Worm (Caenorhabditis elegans) whole organism, early embryonic: ENCODE results near the gene C05G5.2.

Experiments
- B0310.2 ChIP-seq: sonication (generic microtip); optimal IDR thresholded peaks from 2 replicates; lab custom pipeline; 2016; ENCODE audit warnings: mild to moderate bottlenecking, missing genetic modification characterization, missing compliant biosample characterization
- F13C5.2 ChIP-seq: sonication (generic microtip); optimal IDR thresholded peaks from 2 replicates; lab custom pipeline; 2017; ENCODE audit warnings: mild to moderate bottlenecking, missing genetic modification characterization, inconsistent platforms, missing compliant biosample characterization
- aly-1 ChIP-seq: sonication (generic microtip); optimal IDR thresholded peaks from 2 replicates; lab custom pipeline; 2016; ENCODE audit warnings: missing genetic modification characterization, missing compliant biosample characterization
- ama-1 ChIP-seq: fragments of 150-350 bp; optimal IDR thresholded peaks from 2 replicates; lab custom pipeline; 2014
- ceh-13 ChIP-seq: fragments of 200-800 bp; sonication (Bioruptor generic); optimal IDR thresholded peaks from 2 replicates; lab custom pipeline; 2018; ENCODE audit warnings: mild to moderate bottlenecking, missing genetic modification characterization, missing compliant biosample characterization
- ceh-36 ChIP-seq: sonication (generic microtip); optimal IDR thresholded peaks from 2 replicates; lab custom pipeline; 2016; ENCODE audit warnings: missing genetic modification characterization, inconsistent platforms, missing compliant biosample characterization
- ets-7 ChIP-seq: sonication (generic microtip); optimal IDR thresholded peaks from 2 replicates; lab custom pipeline; 2016; ENCODE audit warnings: missing genotype, missing genetic modification characterization, missing compliant biosample characterization
- flt-1 ChIP-seq: fragments of 200-800 bp; sonication (Bioruptor generic); IDR thresholded peaks from 2 replicates; pipeline ENCODE4 v1.3.6; 2022; ENCODE audit warnings: missing genetic modification characterization, missing compliant biosample characterization
- hmbx-1 ChIP-seq: sonication (generic microtip); optimal IDR thresholded peaks from 2 replicates; lab custom pipeline; 2016; ENCODE audit warnings: mild to moderate bottlenecking, missing genetic modification characterization, missing compliant biosample characterization
- hmg-4 ChIP-seq: fragments of 200-800 bp; sonication (Bioruptor generic); optimal IDR thresholded peaks from 2 replicates; lab custom pipeline; 2018; ENCODE audit warnings: mild to moderate bottlenecking, missing genetic modification characterization, missing compliant biosample characterization
- hnd-1 ChIP-seq: sonication (generic microtip); optimal IDR thresholded peaks from 2 replicates; lab custom pipeline; 2016; ENCODE audit warnings: missing genetic modification characterization, missing compliant biosample characterization
- pes-1 ChIP-seq: fragments of 200-800 bp; sonication (Bioruptor generic); IDR thresholded peaks from 2 replicates; pipeline ENCODE4 v1.3.6; 2022; ENCODE audit warnings: missing genetic modification reagents, missing genetic modification characterization, missing compliant biosample characterization
- scrt-1 ChIP-seq: fragments of 200-800 bp; sonication (Bioruptor generic); IDR thresholded peaks from 2 replicates; pipeline ENCODE4 v1.3.6; 2022; ENCODE audit warnings: missing genetic modification characterization, missing compliant biosample characterization
- sea-1 ChIP-seq: fragments of 200-800 bp; sonication (Bioruptor generic); conservative IDR thresholded peaks from 2 replicates; pipeline ENCODE4 v1.3.6; 2022; ENCODE audit warnings: missing genetic modification characterization, missing compliant biosample characterization
- tbx-11 ChIP-seq: fragments of 200-800 bp; sonication (Bioruptor generic); IDR thresholded peaks from 2 replicates; pipeline ENCODE4 v1.3.6; 2022; ENCODE audit warnings: missing genetic modification characterization, missing compliant biosample characterization
- tbx-37 ChIP-seq: fragments of 200-800 bp; sonication (Bioruptor generic); conservative IDR thresholded peaks from 2 replicates; pipeline ENCODE4 v1.3.6; 2022; ENCODE audit warnings: missing genetic modification reagents, missing genetic modification characterization, missing compliant biosample characterization
- tra-4 ChIP-seq: sonication (generic microtip); optimal IDR thresholded peaks from 2 replicates; lab custom pipeline; 2017; ENCODE audit warnings: missing genetic modification characterization, missing compliant biosample characterization

The C05G5.2 gene

DNA sequence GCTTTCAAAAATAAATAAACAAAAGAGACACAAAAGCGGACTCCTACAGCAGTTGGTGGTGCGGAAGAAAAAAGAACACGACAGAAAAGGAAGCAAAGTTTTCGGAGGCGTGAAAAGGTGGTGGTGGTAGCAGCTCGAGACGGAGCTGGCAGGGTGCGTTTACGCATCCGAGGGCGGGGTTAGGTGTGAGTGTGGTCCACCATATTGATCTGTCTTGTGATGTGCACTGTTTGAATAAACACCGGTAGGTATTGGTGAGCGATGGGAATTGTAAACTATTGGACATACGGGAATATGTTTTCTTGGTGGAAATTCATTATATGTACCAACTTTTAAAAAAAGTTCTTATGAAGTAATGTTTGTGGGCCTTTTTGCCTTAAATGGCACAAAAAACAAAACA lies 13.9 kb downstream of the C05G5.2 start, which contains the start of gene C05G5.5:
Gene C05G5.5, minus strand, starts transcription at position 101 of the 400 bp plus-strand sequence.
- no peak for TF ChIP-seq sea-1 (GFP tag; lab: Robert Waterston, UW)

DNA sequence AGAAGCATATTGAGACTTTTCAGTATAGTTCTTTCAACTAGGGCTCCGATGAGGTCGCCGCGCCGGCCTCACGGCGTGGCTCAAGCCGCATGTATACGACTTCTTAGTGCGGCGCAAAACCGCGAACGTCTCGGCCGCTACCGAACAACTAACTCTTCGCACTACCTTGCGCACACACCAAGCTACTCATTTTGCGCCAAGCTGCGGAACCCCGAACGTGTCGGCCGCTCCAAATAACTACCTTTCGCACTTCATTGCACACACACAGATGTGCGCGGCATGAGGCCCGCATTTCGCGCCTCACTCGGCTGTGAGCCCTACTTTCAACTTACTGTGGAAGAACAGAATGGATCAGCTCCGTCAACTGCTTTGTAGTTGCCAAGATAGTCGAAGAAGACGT lies 20.7 kb downstream of the C05G5.2 start:
- no peak for TF ChIP-seq tbx-37 (GFP tag; lab: Robert Waterston, UW)
- TF ChIP-seq aly-1 (tag; lab: Kevin White, UChicago) = no peak
- TF ChIP-seq sea-1 (GFP tag; lab: Robert Waterston, UW) = 0 out of 2 replicates have a peak, but pooled peaks have one; percentile 10
- no peak for TF ChIP-seq B0310.2 (tag; lab: Kevin White, UChicago)
- TF ChIP-seq scrt-1 (GFP tag; lab: Robert Waterston, UW) = peak; percentile 49; the same call in 1 of the 2 replicates
- no peak for TF ChIP-seq F13C5.2 (tag; lab: Kevin White, UChicago)
- no peak for TF ChIP-seq flt-1 (GFP tag; lab: Robert Waterston, UW)
- no peak for TF ChIP-seq hmg-4 (GFP tag; lab: Kevin White, UChicago)
- no peak for TF ChIP-seq tra-4 (tag; lab: Kevin White, UChicago)
- no peak for TF ChIP-seq ama-1 (lab: Kevin White, UChicago)
- TF ChIP-seq pes-1 (GFP tag; lab: Robert Waterston, UW) = no peak
- TF ChIP-seq ceh-36 = no peak
- TF ChIP-seq ets-7 = no peak
- no peak for TF ChIP-seq tbx-11
- TF ChIP-seq ceh-13 (GFP tag; lab: Kevin White, UChicago) = no peak

DNA sequence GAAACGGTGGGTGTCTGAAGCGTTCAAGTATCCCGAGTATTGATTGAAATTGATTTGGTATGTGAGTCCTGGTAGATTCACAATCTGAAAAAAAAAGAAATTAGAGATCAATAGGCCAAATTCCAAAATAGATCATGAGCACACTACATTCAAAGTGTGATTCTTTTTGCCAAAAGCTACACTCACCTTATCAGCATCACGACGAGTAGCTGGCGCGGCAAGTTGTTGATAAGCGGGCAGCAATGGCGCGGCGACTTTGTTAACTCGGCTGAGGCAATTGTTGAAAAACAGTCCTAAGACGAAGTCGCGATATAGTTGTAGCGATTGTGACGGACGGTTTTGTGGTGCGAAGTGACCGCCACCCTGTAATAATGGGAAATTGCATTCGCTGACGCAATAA lies 21.9 kb downstream of the C05G5.2 start:
- TF ChIP-seq flt-1 (GFP tag; lab: Robert Waterston, UW) = no peak
- no peak for TF ChIP-seq ceh-13 (GFP tag; lab: Kevin White, UChicago)
- no peak for TF ChIP-seq ets-7
- no peak for TF ChIP-seq tbx-37 (GFP tag; lab: Robert Waterston, UW)

DNA sequence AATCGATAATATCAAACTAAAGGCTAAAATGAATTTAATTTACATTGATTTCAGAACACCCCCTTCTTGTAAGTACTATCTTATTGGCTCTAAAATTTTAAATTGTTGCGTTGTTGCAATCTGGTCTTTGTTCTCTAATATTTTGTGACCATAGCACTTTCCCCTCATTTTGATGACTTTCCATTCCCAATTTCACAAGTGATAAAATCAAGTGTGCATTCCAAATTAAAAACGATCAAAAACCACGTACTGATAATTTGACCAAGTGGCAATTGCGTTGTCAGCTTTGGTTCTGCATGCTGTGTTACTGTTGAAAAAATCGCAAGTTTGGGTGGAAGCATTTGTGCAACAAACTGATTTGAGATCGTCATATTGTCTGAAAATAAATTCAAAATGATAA lies 23.2 kb downstream of the C05G5.2 start:
- TF ChIP-seq tbx-37 (GFP tag; lab: Robert Waterston, UW) (no peak), pes-1 (GFP tag; lab: Robert Waterston, UW) (no peak), hnd-1 (tag; lab: Kevin White, UChicago) (no peak)

DNA sequence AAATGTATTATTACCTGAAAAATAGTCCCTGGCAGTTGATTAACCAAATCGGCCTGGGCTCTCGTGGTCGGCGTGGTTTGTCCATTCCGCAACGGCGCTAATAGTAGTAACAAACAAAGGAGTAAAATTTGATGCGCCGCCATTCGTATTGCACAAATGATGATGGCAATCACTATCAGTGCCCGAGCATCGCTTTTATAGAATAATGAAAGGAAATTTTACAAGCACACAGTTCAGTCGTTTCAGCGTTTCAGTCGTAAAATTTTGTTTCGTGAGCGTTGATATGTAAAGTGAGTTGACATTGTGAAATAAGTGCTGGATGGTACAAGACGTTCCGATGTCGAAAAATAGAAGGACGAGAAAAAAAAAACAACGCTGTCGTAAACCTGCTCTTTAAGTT lies 24.6 kb downstream of the C05G5.2 start, which contains the start of gene Y16B4A.2:
Gene Y16B4A.2, minus strand, starts transcription at position 170 of the 400 bp plus-strand sequence.
- TF ChIP-seq tbx-11 = no peak
- TF ChIP-seq tbx-37 (GFP tag; lab: Robert Waterston, UW) = no peak
- no peak for TF ChIP-seq aly-1 (tag; lab: Kevin White, UChicago)
- no peak for TF ChIP-seq ama-1 (lab: Kevin White, UChicago)
- TF ChIP-seq ets-7 = no peak
- TF ChIP-seq ceh-36 = no peak
- no peak for TF ChIP-seq scrt-1 (GFP tag; lab: Robert Waterston, UW)
- no peak for TF ChIP-seq hnd-1 (tag; lab: Kevin White, UChicago)
- TF ChIP-seq F13C5.2 (tag; lab: Kevin White, UChicago) = no peak
- no peak for TF ChIP-seq sea-1 (GFP tag; lab: Robert Waterston, UW)
- TF ChIP-seq pes-1 (GFP tag; lab: Robert Waterston, UW) = no peak
- no peak for TF ChIP-seq ceh-13 (GFP tag; lab: Kevin White, UChicago)
- TF ChIP-seq hmbx-1 (tag; lab: Kevin White, UChicago) = no peak
- no peak for TF ChIP-seq flt-1 (GFP tag; lab: Robert Waterston, UW)
- no peak for TF ChIP-seq B0310.2 (tag; lab: Kevin White, UChicago)
- TF ChIP-seq hmg-4 (GFP tag; lab: Kevin White, UChicago) = no peak
- TF ChIP-seq tra-4 (tag; lab: Kevin White, UChicago) = no peak

DNA sequence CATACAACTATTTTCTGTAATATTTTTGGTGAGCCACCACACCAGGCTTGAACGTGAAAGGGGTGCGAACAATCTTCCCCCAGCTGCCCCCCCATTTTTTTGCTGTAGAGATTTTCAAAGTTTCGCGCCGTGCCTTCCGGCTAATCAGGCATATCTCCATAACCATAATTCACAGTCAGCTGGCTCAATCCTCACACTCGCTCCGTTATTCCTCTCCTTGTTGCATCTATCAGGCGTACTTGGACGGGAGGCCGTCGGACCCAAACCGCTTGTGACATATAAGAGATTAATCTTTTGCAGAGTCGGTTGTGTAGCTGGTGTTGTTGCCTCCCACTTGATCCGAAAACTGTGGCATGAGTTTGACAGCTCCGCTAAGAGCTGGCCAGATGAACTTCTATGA lies 26.1 kb downstream of the C05G5.2 start, which contains the start of gene unc-3:
Gene unc-3, plus strand, starts transcription at position 301 of the 400 bp plus-strand sequence.
- TF ChIP-seq hmbx-1 (tag; lab: Kevin White, UChicago) (no peak), ceh-13 (GFP tag; lab: Kevin White, UChicago) (no peak)

DNA sequence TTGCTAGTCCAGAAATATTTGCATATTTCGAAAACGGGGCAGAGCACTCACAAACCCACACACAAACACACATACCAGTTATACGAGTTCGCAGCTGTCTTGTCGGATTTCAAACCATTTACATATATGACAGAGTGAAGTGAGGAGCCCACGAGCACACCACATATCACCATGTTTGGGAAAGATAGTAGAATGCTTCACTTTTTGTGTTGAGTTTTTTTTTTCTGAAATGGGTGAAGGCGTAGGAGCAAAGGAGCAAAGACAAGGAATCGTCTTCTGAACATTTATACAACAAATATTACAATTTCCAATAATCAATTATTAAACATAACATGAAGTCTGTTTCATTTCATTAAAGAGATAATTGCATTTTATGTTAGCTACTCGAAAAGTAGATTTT lies 28.1 kb downstream of the C05G5.2 start:
- TF ChIP-seq B0310.2 (tag; lab: Kevin White, UChicago) = no peak
- no peak for TF ChIP-seq hmg-4 (GFP tag; lab: Kevin White, UChicago)
- no peak for TF ChIP-seq flt-1 (GFP tag; lab: Robert Waterston, UW)
- TF ChIP-seq tra-4 (tag; lab: Kevin White, UChicago) = no peak
- no peak for TF ChIP-seq sea-1 (GFP tag; lab: Robert Waterston, UW)
- no peak for TF ChIP-seq hmbx-1 (tag; lab: Kevin White, UChicago)
- TF ChIP-seq ets-7 = no peak
- TF ChIP-seq F13C5.2 (tag; lab: Kevin White, UChicago) = no peak
- TF ChIP-seq tbx-11 = no peak
- TF ChIP-seq tbx-37 (GFP tag; lab: Robert Waterston, UW) = no peak
- TF ChIP-seq hnd-1 (tag; lab: Kevin White, UChicago) = no peak
- TF ChIP-seq ceh-36 = no peak
- no peak for TF ChIP-seq ceh-13 (GFP tag; lab: Kevin White, UChicago)
- no peak for TF ChIP-seq scrt-1 (GFP tag; lab: Robert Waterston, UW)

DNA sequence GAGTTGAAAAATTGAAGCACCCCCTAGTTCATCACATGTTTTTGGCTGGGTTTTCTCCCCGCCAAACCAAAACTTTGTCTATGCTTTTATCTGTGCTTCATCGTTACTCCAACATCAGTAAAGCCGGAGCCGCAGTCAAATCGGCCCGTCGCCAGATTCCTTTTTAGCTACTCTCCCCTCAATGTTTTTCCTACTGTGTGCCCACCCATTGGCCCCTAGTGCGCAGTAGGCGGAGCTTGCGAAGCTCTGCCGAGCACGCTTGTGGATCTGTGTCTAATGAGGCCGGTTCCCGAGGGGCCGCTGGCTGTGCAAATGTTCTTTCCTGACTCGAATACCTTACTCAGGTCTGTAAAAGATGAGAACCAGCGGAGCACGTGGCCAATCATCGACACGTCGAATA lies 29.2 kb downstream of the C05G5.2 start:
- TF ChIP-seq hmg-4 (GFP tag; lab: Kevin White, UChicago) (peak; percentile 29), hnd-1 (tag; lab: Kevin White, UChicago) (no peak)
